Worm (Caenorhabditis elegans) whole organism, L3 larva: ENCODE results near the gene srd-19.

Source experiments
- R02D3.7 ChIP-seq: fragments of 150-350 bp; optimal IDR thresholded peaks from 2 replicates; lab custom pipeline; 2014; ENCODE audit warnings: missing biosample characterization, missing genetic modification characterization
- aly-2 ChIP-seq: fragments of 150-350 bp; optimal IDR thresholded peaks from 2 replicates; lab custom pipeline; 2014; ENCODE audit warnings: missing biosample characterization, missing genetic modification characterization
- ceh-16 ChIP-seq: sonication (generic microtip); optimal IDR thresholded peaks from 2 replicates; lab custom pipeline; 2017; ENCODE audit warnings: missing biosample characterization, missing genetic modification characterization
- ceh-28 ChIP-seq: fragments of 150-350 bp; optimal IDR thresholded peaks from 2 replicates; lab custom pipeline; 2014; ENCODE audit warnings: missing biosample characterization, missing genetic modification reagents, missing genetic modification characterization
- ceh-82 ChIP-seq: fragments of 150-350 bp; optimal IDR thresholded peaks from 2 replicates; lab custom pipeline; 2014; ENCODE audit warnings: missing biosample characterization, missing genetic modification characterization
- ceh-9 ChIP-seq: sonication (generic microtip); optimal IDR thresholded peaks from 2 replicates; lab custom pipeline; 2018; ENCODE audit warnings: missing biosample characterization, missing genetic modification characterization
- egl-27 ChIP-seq: sonication (generic microtip); optimal IDR thresholded peaks from 4 replicates; lab custom pipeline; 2017; ENCODE audit warnings: missing biosample characterization, missing genetic modification reagents, missing genetic modification characterization
- egl-5 ChIP-seq: fragments of 150-350 bp; optimal IDR thresholded peaks from 2 replicates; lab custom pipeline; 2017; ENCODE audit warnings: missing biosample characterization, missing genetic modification reagents, missing genetic modification characterization, inconsistent platforms
- elt-1 ChIP-seq: fragments of 150-350 bp; optimal IDR thresholded peaks from 2 replicates; lab custom pipeline; 2014; ENCODE audit warnings: missing biosample characterization, missing genetic modification characterization
- elt-2 ChIP-seq: sonication (generic microtip); optimal IDR thresholded peaks from 2 replicates; lab custom pipeline; 2016; ENCODE audit warnings: missing genetic modification reagents, mild to moderate bottlenecking, missing genetic modification characterization, missing compliant biosample characterization
- elt-3 ChIP-seq, 3 experiments: fragments of 150-350 bp in 1 of 3; sonication (generic microtip) in 2 of 3; optimal IDR thresholded peaks; 2 replicates in 2 of 3; 4 replicates in 1 of 3; lab custom pipeline; 2014 to 2017; ENCODE audit warnings: missing biosample characterization in 3 of 3, missing genetic modification characterization in 3 of 3
- eor-1 ChIP-seq, 2 experiments: fragments of 150-350 bp; optimal IDR thresholded peaks; 2 replicates each; lab custom pipeline; 2014 to 2018; ENCODE audit warnings: missing biosample characterization in 2 of 2, missing genetic modification characterization in 2 of 2
- fkh-10 ChIP-seq: sonication (generic microtip); optimal IDR thresholded peaks from 2 replicates; lab custom pipeline; 2017; ENCODE audit warnings: missing biosample characterization, missing genetic modification reagents, missing genetic modification characterization
- fkh-2 ChIP-seq: fragments of 150-350 bp; optimal IDR thresholded peaks from 2 replicates; lab custom pipeline; 2014; ENCODE audit warnings: missing biosample characterization, missing genetic modification reagents, missing genetic modification characterization
- fos-1 ChIP-seq: fragments of 150-350 bp; optimal IDR thresholded peaks from 2 replicates; lab custom pipeline; 2014; ENCODE audit warnings: missing biosample characterization, missing genetic modification characterization
- hmg-11 ChIP-seq: sonication (generic microtip); optimal IDR thresholded peaks from 2 replicates; lab custom pipeline; 2016; ENCODE audit warnings: missing genetic modification characterization, missing compliant biosample characterization
- jun-1 ChIP-seq: fragments of 150-350 bp; optimal IDR thresholded peaks from 2 replicates; lab custom pipeline; 2014; ENCODE audit warnings: missing biosample characterization, missing genetic modification reagents, missing genetic modification characterization
- lin-15B ChIP-seq: fragments of 150-350 bp; optimal IDR thresholded peaks from 2 replicates; lab custom pipeline; 2014; ENCODE audit warnings: missing biosample characterization, missing genetic modification characterization
- lin-39 ChIP-seq: fragments of 150-350 bp; optimal IDR thresholded peaks from 2 replicates; lab custom pipeline; 2018; ENCODE audit warnings: missing biosample characterization, missing genetic modification reagents, missing genetic modification characterization
- lsy-12 ChIP-seq: sonication (generic microtip); optimal IDR thresholded peaks from 2 replicates; lab custom pipeline; 2016; ENCODE audit warnings: mild to moderate bottlenecking, missing genetic modification characterization, missing compliant biosample characterization
- mdl-1 ChIP-seq: fragments of 150-350 bp; optimal IDR thresholded peaks from 2 replicates; lab custom pipeline; 2014; ENCODE audit warnings: missing biosample characterization, missing genetic modification characterization
- mml-1 ChIP-seq: fragments of 150-350 bp; sonication (generic microtip); optimal IDR thresholded peaks from 3 replicates; lab custom pipeline; 2014; ENCODE audit warnings: missing biosample characterization, missing genetic modification characterization
- nfya-1 ChIP-seq: sonication (generic microtip); optimal IDR thresholded peaks from 2 replicates; lab custom pipeline; 2017; ENCODE audit warnings: missing genetic modification characterization, mild to moderate bottlenecking, missing compliant biosample characterization, antibody characterized with exemption, moderate library complexity; ENCODE audit not compliant: insufficient read depth
- nhr-12 ChIP-seq: fragments of 150-350 bp; optimal IDR thresholded peaks from 2 replicates; lab custom pipeline; 2014; ENCODE audit warnings: missing biosample characterization, missing genetic modification characterization
- nhr-23 ChIP-seq: fragments of 150-350 bp; optimal IDR thresholded peaks from 2 replicates; lab custom pipeline; 2014; ENCODE audit warnings: missing biosample characterization, missing genetic modification reagents, missing genetic modification characterization
- nhr-25 ChIP-seq: sonication (generic microtip); optimal IDR thresholded peaks from 2 replicates; lab custom pipeline; 2017; ENCODE audit warnings: missing biosample characterization, missing genetic modification characterization
- nhr-28 ChIP-seq: fragments of 150-350 bp; optimal IDR thresholded peaks from 2 replicates; lab custom pipeline; 2014; ENCODE audit warnings: missing biosample characterization, missing genetic modification characterization
- nhr-43 ChIP-seq: sonication (generic microtip); optimal IDR thresholded peaks from 2 replicates; lab custom pipeline; 2016; ENCODE audit warnings: mild to moderate bottlenecking, missing genetic modification characterization, missing compliant biosample characterization; ENCODE audit not compliant: poor library complexity, severe bottlenecking
- nhr-67 ChIP-seq: fragments of 150-350 bp; optimal IDR thresholded peaks from 2 replicates; lab custom pipeline; 2014; ENCODE audit warnings: missing biosample characterization, missing genetic modification characterization
- nhr-76 ChIP-seq: fragments of 150-350 bp; sonication (generic microtip); optimal IDR thresholded peaks from 5 replicates; lab custom pipeline; 2014; ENCODE audit warnings: missing biosample characterization, missing genetic modification characterization
- pha-4 ChIP-seq: fragments of 150-350 bp; optimal IDR thresholded peaks from 2 replicates; lab custom pipeline; 2014; ENCODE audit warnings: missing biosample characterization, missing genetic modification reagents, missing genetic modification characterization
- pqm-1 ChIP-seq: fragments of 150-350 bp; optimal IDR thresholded peaks from 2 replicates; lab custom pipeline; 2017; ENCODE audit warnings: missing biosample characterization, missing genetic modification characterization, inconsistent platforms
- sea-2 ChIP-seq: fragments of 150-350 bp; sonication (generic microtip); optimal IDR thresholded peaks from 4 replicates; lab custom pipeline; 2014; ENCODE audit warnings: missing biosample characterization, missing genetic modification reagents, missing genetic modification characterization
- skn-1 ChIP-seq: fragments of 150-350 bp; optimal IDR thresholded peaks from 2 replicates; lab custom pipeline; 2014; ENCODE audit warnings: missing biosample characterization, missing genetic modification characterization
- snpc-4 ChIP-seq: fragments of 150-350 bp; optimal IDR thresholded peaks from 2 replicates; lab custom pipeline; 2014; ENCODE audit warnings: missing biosample characterization, missing genetic modification characterization
- tbx-2 ChIP-seq: sonication (generic microtip); optimal IDR thresholded peaks from 2 replicates; lab custom pipeline; 2016; ENCODE audit warnings: mild to moderate bottlenecking, missing genetic modification characterization, missing compliant biosample characterization
- unc-39 ChIP-seq: sonication (generic microtip); optimal IDR thresholded peaks from 4 replicates; lab custom pipeline; 2017; ENCODE audit warnings: missing biosample characterization, missing genetic modification characterization
- unc-62 ChIP-seq: fragments of 150-350 bp; sonication (generic microtip); optimal IDR thresholded peaks from 4 replicates; lab custom pipeline; 2014; ENCODE audit warnings: missing biosample characterization, missing genetic modification reagents, missing genetic modification characterization
- ztf-11 ChIP-seq: fragments of 150-350 bp; optimal IDR thresholded peaks from 2 replicates; lab custom pipeline; 2014; ENCODE audit warnings: missing biosample characterization, missing genetic modification characterization
- ztf-4 ChIP-seq: fragments of 150-350 bp; optimal IDR thresholded peaks from 2 replicates; lab custom pipeline; 2014; ENCODE audit warnings: missing biosample characterization, missing genetic modification characterization

The srd-19 gene

DNA sequence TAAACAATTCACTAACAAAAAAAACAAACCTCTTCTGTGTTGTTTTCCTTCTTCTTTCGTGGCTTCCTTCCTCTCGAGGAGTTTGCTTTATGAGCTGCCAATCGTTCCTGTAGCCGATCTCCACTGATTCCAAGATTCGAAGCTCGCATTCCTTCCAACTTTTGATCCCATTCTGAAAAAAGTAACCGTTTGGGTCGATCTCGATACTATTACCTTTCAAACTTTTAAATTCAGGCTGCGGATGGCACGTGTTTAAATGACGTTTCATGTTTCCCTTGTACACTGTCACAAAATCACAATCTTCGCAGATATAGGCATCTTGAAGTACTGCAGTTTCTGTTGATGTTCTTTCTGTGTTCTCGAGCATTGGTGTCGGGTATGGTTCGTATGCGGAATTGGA is 41.1 kb downstream of the srd-19 start:
- TF ChIP-seq pha-4, result no peak
- TF ChIP-seq egl-27, result no peak
- no peak for TF ChIP-seq hmg-11 (tag; lab: Kevin White, UChicago)
- TF ChIP-seq nhr-25 (tag; lab: Kevin White, UChicago), result no peak
- TF ChIP-seq mml-1 (tag; lab: Kevin White, UChicago), result no peak
- no peak for TF ChIP-seq lin-15B
- TF ChIP-seq ceh-16 (tag; lab: Kevin White, UChicago), result no peak
- no peak for TF ChIP-seq ztf-11
- TF ChIP-seq ceh-9, result no peak
- TF ChIP-seq unc-39 (tag; lab: Kevin White, UChicago), result no peak

DNA sequence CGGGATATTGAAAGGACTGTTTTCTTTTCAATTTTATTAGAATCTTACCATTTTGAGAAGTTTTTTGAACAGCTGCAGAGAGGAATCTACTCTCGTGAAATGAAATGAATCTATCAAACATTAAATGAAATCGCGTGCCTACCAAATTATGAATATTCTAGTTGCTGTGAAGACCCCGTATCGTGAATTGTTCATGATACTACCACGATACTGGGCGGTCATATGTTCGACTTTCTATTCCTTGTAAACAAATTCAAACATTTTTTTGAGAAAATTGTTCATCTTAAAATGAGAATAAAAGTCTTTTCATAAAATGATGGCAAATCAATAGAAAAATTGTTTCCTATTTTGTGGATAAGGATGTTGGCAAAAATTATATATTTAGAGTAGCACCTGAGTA is 42.8 kb downstream of the srd-19 start, which contains the start of gene gcy-34:
Gene gcy-34, minus strand, starts transcription at position 101 of the 400 bp plus-strand sequence.
- TF ChIP-seq egl-5, result no peak
- TF ChIP-seq unc-62 (GFP tag; lab: Kevin White, UChicago), result no peak
- TF ChIP-seq nhr-67 (tag; lab: Kevin White, UChicago), result no peak
- TF ChIP-seq nhr-76 (tag; lab: Kevin White, UChicago), result no peak
- TF ChIP-seq snpc-4 (tag; lab: Kevin White, UChicago), result no peak
- TF ChIP-seq ceh-82 (tag; lab: Kevin White, UChicago), result no peak
- TF ChIP-seq unc-39 (tag; lab: Kevin White, UChicago), result no peak
- no peak for TF ChIP-seq mdl-1
- no peak for TF ChIP-seq fkh-10 (GFP tag; lab: Kevin White, UChicago)
- TF ChIP-seq fkh-2, result no peak
- TF ChIP-seq nfya-1 (tag; lab: Kevin White, UChicago), result no peak
- TF ChIP-seq fos-1 (tag; lab: Kevin White, UChicago), result no peak
- no peak for TF ChIP-seq ztf-4 (tag; lab: Kevin White, UChicago)
- no peak for TF ChIP-seq nhr-23
- TF ChIP-seq hmg-11 (tag; lab: Kevin White, UChicago), result no peak
- no peak for TF ChIP-seq nhr-12 (tag; lab: Kevin White, UChicago)
- TF ChIP-seq eor-1 (tag; optimal IDR thresholded peaks at IDR 0.05; lab: Kevin White, UChicago), result no peak
- TF ChIP-seq nhr-43 (tag; lab: Kevin White, UChicago), result no peak
- TF ChIP-seq skn-1, result no peak
- TF ChIP-seq ztf-11, result no peak

DNA sequence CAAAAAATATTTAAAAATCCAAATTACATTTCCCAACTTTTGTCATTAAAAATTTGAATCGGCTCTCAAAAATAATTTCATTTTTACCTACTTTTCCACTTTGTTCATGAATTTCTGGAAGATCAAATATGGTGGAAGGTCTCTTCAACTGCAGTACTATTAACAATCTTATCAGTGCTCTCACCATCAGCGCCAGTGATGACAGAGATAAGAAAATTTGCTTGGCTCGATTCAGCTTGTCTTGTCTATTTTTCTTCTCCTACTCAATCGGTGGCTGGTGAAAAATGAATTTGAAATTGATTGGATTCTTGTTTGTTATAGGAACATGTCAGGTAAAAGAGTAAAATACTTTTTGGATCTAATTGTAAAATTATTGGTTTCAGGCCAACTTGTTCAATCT is 47.6 kb downstream of the srd-19 start, which contains the start of gene cpz-2:
Gene cpz-2, plus strand, starts transcription at position 210 of the 400 bp plus-strand sequence.
- TF ChIP-seq pqm-1 (peak; percentile 44), lin-15B (no peak), elt-2 (tag; lab: Kevin White, UChicago) (peak; percentile 85)

DNA sequence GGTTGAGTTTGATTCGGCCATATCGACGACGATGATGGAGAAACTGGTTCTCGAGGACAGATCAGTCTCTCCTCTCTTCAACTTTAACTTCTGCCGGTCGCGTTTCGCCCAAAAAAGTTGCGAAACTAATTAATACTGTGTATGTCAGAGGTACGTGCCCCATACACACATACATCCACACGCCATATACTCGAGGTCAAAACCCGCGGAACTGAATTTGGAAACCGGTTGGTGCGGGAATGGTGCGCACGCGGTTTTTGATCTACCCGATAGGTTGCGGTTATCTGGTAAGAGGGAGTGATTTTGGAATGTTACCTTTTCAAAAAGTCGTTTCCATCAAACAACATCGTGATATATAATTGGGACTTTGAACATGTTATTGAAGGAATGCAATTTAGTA is 48.4 kb downstream of the srd-19 start, which contains the start of gene ifbp-1:
Gene ifbp-1, minus strand, starts transcription at position 85 of the 400 bp plus-strand sequence.
- TF ChIP-seq mdl-1 (peak; percentile 26), ceh-82 (tag; lab: Kevin White, UChicago) (no peak), nfya-1 (tag; lab: Kevin White, UChicago) (no peak), R02D3.7 (tag; lab: Kevin White, UChicago) (peak; percentile 17), egl-5 (no peak), nhr-12 (tag; lab: Kevin White, UChicago) (no peak), skn-1 (no peak), ceh-28 (no peak), pqm-1 (no peak), nhr-28 (tag; lab: Kevin White, UChicago) (no peak), fkh-2 (no peak), mml-1 (tag; lab: Kevin White, UChicago) (no peak), ceh-16 (tag; lab: Kevin White, UChicago) (peak; percentile 36), fkh-10 (GFP tag; lab: Kevin White, UChicago) (no peak), elt-1 (tag; lab: Kevin White, UChicago) (peak; percentile 54), lsy-12 (tag; lab: Kevin White, UChicago) (peak; percentile 27), ceh-9 (no peak), nhr-25 (tag; lab: Kevin White, UChicago) (peak; percentile 96), nhr-76 (tag; lab: Kevin White, UChicago) (no peak), sea-2 (GFP tag; lab: Kevin White, UChicago) (no peak), ztf-11 (no peak), unc-39 (tag; lab: Kevin White, UChicago) (no peak), lin-15B (no peak), ztf-4 (tag; lab: Kevin White, UChicago) (no peak), unc-62 (GFP tag; lab: Kevin White, UChicago) (no peak), snpc-4 (tag; lab: Kevin White, UChicago) (no peak), lin-39 (tag; lab: Kevin White, UChicago) (no peak), nhr-43 (tag; lab: Kevin White, UChicago) (peak; percentile 65), tbx-2 (tag; lab: Kevin White, UChicago) (peak; percentile 16), elt-3 (tag; optimal IDR thresholded peaks at IDR 0.05; lab: Kevin White, UChicago) (peak in 1 of 3 experiments; percentile 67), jun-1 (tag; lab: Kevin White, UChicago) (peak; percentile 0), nhr-23 (peak; percentile 88), pha-4 (no peak), aly-2 (no peak)
